Worm (Caenorhabditis elegans) whole organism, midembryonic: ENCODE measurements around the gene nhr-20.

Experiments used
- T22C8.4 ChIP-seq: fragments of 200-800 bp; sonication (Bioruptor generic); IDR thresholded peaks from 2 replicates; pipeline ENCODE4 v1.3.6; 2022; ENCODE audit warnings: missing genetic modification characterization, missing compliant biosample characterization
- cog-1 ChIP-seq: sonication (generic microtip); optimal IDR thresholded peaks from 2 replicates; lab custom pipeline; 2016; ENCODE audit warnings: missing genetic modification characterization, missing compliant biosample characterization
- flt-1 ChIP-seq: fragments of 200-800 bp; sonication (Bioruptor generic); IDR thresholded peaks from 2 replicates; pipeline ENCODE4 v1.3.6; 2022; ENCODE audit warnings: missing genetic modification characterization, missing compliant biosample characterization
- klf-2 ChIP-seq: fragments of 200-800 bp; sonication (Bioruptor generic); conservative IDR thresholded peaks from 2 replicates; pipeline ENCODE4 v1.3.6; 2022; ENCODE audit warnings: missing genetic modification reagents, missing genetic modification characterization, missing compliant biosample characterization
- med-1 ChIP-seq: sonication (generic microtip); optimal IDR thresholded peaks from 2 replicates; lab custom pipeline; 2017; ENCODE audit warnings: missing genetic modification characterization, mild to moderate bottlenecking, missing compliant biosample characterization, antibody characterized with exemption, missing genetic modification reagents; ENCODE audit not compliant: insufficient read depth
- ref-1 ChIP-seq: fragments of 200-800 bp; sonication (Bioruptor generic); conservative IDR thresholded peaks from 2 replicates; pipeline ENCODE4 v1.3.6; 2022; ENCODE audit warnings: missing genetic modification reagents, missing genetic modification characterization, missing compliant biosample characterization
- tab-1 ChIP-seq: fragments of 200-800 bp; sonication (Bioruptor generic); IDR thresholded peaks from 2 replicates; pipeline ENCODE4 v1.3.6; 2022; ENCODE audit warnings: missing genetic modification characterization, missing compliant biosample characterization
- ztf-23 ChIP-seq: fragments of 200-800 bp; sonication (Bioruptor generic); IDR thresholded peaks from 2 replicates; pipeline ENCODE4 v1.3.6; 2022; ENCODE audit warnings: missing genetic modification reagents, missing genetic modification characterization, missing compliant biosample characterization
- ztf-29 ChIP-seq: fragments of 200-800 bp; sonication (Bioruptor generic); IDR thresholded peaks from 2 replicates; pipeline ENCODE4 v1.3.6; 2022; ENCODE audit warnings: missing genetic modification reagents, missing genetic modification characterization, missing compliant biosample characterization

nhr-20 gene

ce11 chrIII:4204964-4205363, 28.1 kb downstream of the nhr-20 start:
- TF ChIP-seq flt-1 (no peak), ref-1 (GFP tag; lab: Robert Waterston, UW) (no peak), tab-1 (GFP tag; lab: Robert Waterston, UW) (no peak), med-1 (GFP tag; lab: Kevin White, UChicago) (no peak), klf-2 (GFP tag; lab: Robert Waterston, UW) (no peak), ztf-29 (GFP tag; lab: Robert Waterston, UW) (no peak), T22C8.4 (GFP tag; lab: Robert Waterston, UW) (no peak)

ce11 chrIII:4204072-4204471, 28.9 kb downstream of the nhr-20 start, which contains the start of the genes pelo-1 and R74.7:
pelo-1 (minus strand) TSS chrIII:4204222.
R74.7 (plus strand) TSS chrIII:4204429.
- no peak for TF ChIP-seq flt-1
- TF ChIP-seq med-1 (GFP tag; lab: Kevin White, UChicago): no peak
- no peak for TF ChIP-seq tab-1 (GFP tag; lab: Robert Waterston, UW)
- TF ChIP-seq ztf-29 (GFP tag; lab: Robert Waterston, UW): no peak
- no peak for TF ChIP-seq T22C8.4 (GFP tag; lab: Robert Waterston, UW)
- TF ChIP-seq cog-1 (tag; lab: Kevin White, UChicago): no peak
- no peak for TF ChIP-seq ref-1 (GFP tag; lab: Robert Waterston, UW)
- TF ChIP-seq klf-2 (GFP tag; lab: Robert Waterston, UW): no peak
- TF ChIP-seq ztf-23 (GFP tag; lab: Robert Waterston, UW): no peak

- no peak for TF ChIP-seq ztf-23 (GFP tag; lab: Robert Waterston, UW)
- no peak for TF ChIP-seq ref-1 (GFP tag; lab: Robert Waterston, UW)
- no peak for TF ChIP-seq T22C8.4 (GFP tag; lab: Robert Waterston, UW)
- no peak for TF ChIP-seq klf-2 (GFP tag; lab: Robert Waterston, UW)
- TF ChIP-seq ztf-29 (GFP tag; lab: Robert Waterston, UW): no peak
- TF ChIP-seq med-1 (GFP tag; lab: Kevin White, UChicago): no peak
- no peak for TF ChIP-seq cog-1 (tag; lab: Kevin White, UChicago)
- TF ChIP-seq flt-1: no peak
- no peak for TF ChIP-seq tab-1 (GFP tag; lab: Robert Waterston, UW)
Measured at ce11 chrIII:4196988-4197384, 36.0 kb downstream of the nhr-20 start, which contains the start of gene asd-1. asd-1 (plus strand) TSS chrIII:4197285.

- TF ChIP-seq cog-1 (tag; lab: Kevin White, UChicago) (peak; percentile 47), ztf-23 (GFP tag; lab: Robert Waterston, UW) (peak; percentile 75), med-1 (GFP tag; lab: Kevin White, UChicago) (no peak)
Measured at ce11 chrIII:4196301-4196987, 36.6 kb downstream of the nhr-20 start.

- TF ChIP-seq ztf-23 (GFP tag; lab: Robert Waterston, UW) (no peak), cog-1 (tag; lab: Kevin White, UChicago) (no peak)
Measured at ce11 chrIII:4195306-4196008, 37.6 kb downstream of the nhr-20 start.

ce11 chrIII:4194349-4195110, 38.5 kb downstream of the nhr-20 start:
- TF ChIP-seq flt-1: no peak
- no peak for TF ChIP-seq ref-1 (GFP tag; lab: Robert Waterston, UW)
- TF ChIP-seq klf-2 (GFP tag; lab: Robert Waterston, UW): no peak
- no peak for TF ChIP-seq cog-1 (tag; lab: Kevin White, UChicago)
- TF ChIP-seq ztf-23 (GFP tag; lab: Robert Waterston, UW): no peak

ce11 chrIII:4193659-4194103, 39.3 kb downstream of the nhr-20 start, which contains the start of gene xbp-1:
xbp-1 (plus strand) TSS chrIII:4193809.
- TF ChIP-seq tab-1 (GFP tag; lab: Robert Waterston, UW) (no peak), med-1 (GFP tag; lab: Kevin White, UChicago) (no peak), T22C8.4 (GFP tag; lab: Robert Waterston, UW) (no peak), klf-2 (GFP tag; lab: Robert Waterston, UW) (no peak), ztf-29 (GFP tag; lab: Robert Waterston, UW) (0 out of 2 replicates have a peak, but pooled peaks have one; percentile 45), cog-1 (tag; lab: Kevin White, UChicago) (peak; percentile 45), ref-1 (GFP tag; lab: Robert Waterston, UW) (no peak), flt-1 (peak; percentile 66), ztf-23 (GFP tag; lab: Robert Waterston, UW) (peak; percentile 41; the same call in 1 of the 2 replicates)

ce11 chrIII:4191091-4191638, 41.9 kb downstream of the nhr-20 start, which contains the start of gene dnj-16:
dnj-16 (plus strand) TSS chrIII:4191141.
- no peak for TF ChIP-seq cog-1 (tag; lab: Kevin White, UChicago)
- TF ChIP-seq ref-1 (GFP tag; lab: Robert Waterston, UW): no peak
- no peak for TF ChIP-seq T22C8.4 (GFP tag; lab: Robert Waterston, UW)
- no peak for TF ChIP-seq ztf-29 (GFP tag; lab: Robert Waterston, UW)
- TF ChIP-seq med-1 (GFP tag; lab: Kevin White, UChicago): no peak
- TF ChIP-seq tab-1 (GFP tag; lab: Robert Waterston, UW): no peak
- no peak for TF ChIP-seq klf-2 (GFP tag; lab: Robert Waterston, UW)
- TF ChIP-seq flt-1: no peak
- no peak for TF ChIP-seq ztf-23 (GFP tag; lab: Robert Waterston, UW)
